Fruit fly (Drosophila melanogaster): ENCODE results near the gene ppk16.

The ppk16 gene

DNA sequence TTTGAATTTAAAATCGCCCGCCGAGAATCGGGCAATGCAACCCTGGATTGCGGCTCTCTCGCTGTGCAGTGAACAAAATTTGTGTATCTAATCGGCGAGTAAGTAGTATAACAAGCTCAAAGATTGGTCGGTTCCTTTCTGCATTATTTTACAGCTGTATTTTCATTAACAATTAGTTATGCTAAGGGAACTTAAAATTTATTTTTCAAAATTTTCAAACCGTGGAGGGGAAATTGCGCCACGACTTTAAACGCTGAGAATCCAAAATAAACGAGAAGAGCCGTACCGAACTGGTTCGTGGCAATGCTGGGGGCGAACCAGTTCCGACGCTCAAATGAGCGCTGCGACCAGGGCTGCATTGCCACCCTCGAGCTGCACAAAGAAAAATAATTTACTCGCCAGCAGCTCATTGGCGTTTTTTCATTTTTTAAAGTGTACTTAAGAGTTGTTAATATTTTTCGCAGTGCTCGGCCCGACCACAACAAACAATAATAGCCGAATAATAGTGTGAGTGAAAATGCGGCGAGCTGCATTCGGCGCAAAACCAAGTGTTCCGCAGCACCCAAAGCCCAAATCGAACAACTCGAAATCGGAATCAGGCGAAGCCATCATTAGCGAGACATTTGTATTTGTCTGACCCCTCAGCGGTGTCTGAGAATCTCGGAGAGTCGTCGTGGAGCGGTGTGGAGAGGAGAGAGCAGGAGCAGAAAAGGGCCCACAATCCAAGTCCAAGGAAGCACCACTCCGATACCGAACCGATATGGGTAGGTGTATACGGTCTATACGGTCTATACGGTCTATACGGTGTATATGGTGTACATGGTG is 16.6 kb downstream of the ppk16 start, which contains the start of gene zf30C (continued):
- TF ChIP-seq tup (GFP tag; optimal IDR thresholded peaks at IDR 0.05) = peak; percentile 79
- TF ChIP-seq E2f2 (GFP tag; IDR thresholded peaks at IDR 0.05) = peak; percentile 99
- TF ChIP-seq Usf (GFP tag; optimal IDR thresholded peaks at IDR 0.05) = peak; percentile 61
- TF ChIP-seq CG4360 (GFP tag; IDR thresholded peaks at IDR 0.05) = peak; percentile 73
- TF ChIP-seq Spps (tag; optimal IDR thresholded peaks at IDR 0.05) = peak; percentile 5
- peak; percentile 66 for TF ChIP-seq trh (GFP tag; optimal IDR thresholded peaks at IDR 0.05)
- TF ChIP-seq CG3995 (GFP tag; optimal IDR thresholded peaks at IDR 0.05) = peak; percentile 25
- TF ChIP-seq BtbVII (GFP tag; optimal IDR thresholded peaks at IDR 0.05) = peak; percentile 57
- TF ChIP-seq sc (optimal IDR thresholded peaks at IDR 0.05) = no peak
- TF ChIP-seq sc (GFP tag; optimal IDR thresholded peaks at IDR 0.05) = peak; percentile 6
- peak; percentile 65 for TF ChIP-seq CG15696 (tag; optimal IDR thresholded peaks at IDR 0.05)
- peak; percentile 90 for TF ChIP-seq tx (GFP tag; optimal IDR thresholded peaks at IDR 0.05)
- TF ChIP-seq Gug (GFP tag; IDR thresholded peaks at IDR 0.05) = peak; percentile 96
- peak; percentile 74 for TF ChIP-seq CG11398 (GFP tag; optimal IDR thresholded peaks at IDR 0.05)
- peak; percentile 38 for TF ChIP-seq CG33557 (GFP tag; optimal IDR thresholded peaks at IDR 0.05)
- peak; percentile 92 for TF ChIP-seq bab2 (GFP tag; optimal IDR thresholded peaks at IDR 0.05)
- TF ChIP-seq Oaz (GFP tag; IDR thresholded peaks at IDR 0.05) = peak; percentile 63
- peak; percentile 69 for TF ChIP-seq ftz-f1 (GFP tag; optimal IDR thresholded peaks at IDR 0.05)
- peak; percentile 89 for TF ChIP-seq ems (GFP tag; optimal IDR thresholded peaks at IDR 0.05)
- TF ChIP-seq Deaf1 (tag; optimal IDR thresholded peaks at IDR 0.05) = no peak
- TF ChIP-seq Chrac-16 (GFP tag; optimal IDR thresholded peaks at IDR 0.05) = peak; percentile 90
- peak; percentile 68; the same call in 2 of the 3 replicates for TF ChIP-seq so (GFP tag; IDR thresholded peaks at IDR 0.05)
- TF ChIP-seq CG31388 (GFP tag; optimal IDR thresholded peaks at IDR 0.05) = peak; percentile 73
- peak; percentile 68 for TF ChIP-seq ap (GFP tag; IDR thresholded peaks at IDR 0.05)
- TF ChIP-seq lilli (GFP tag; optimal IDR thresholded peaks at IDR 0.05) = peak; percentile 97
- TF ChIP-seq maf-S (GFP tag; optimal IDR thresholded peaks at IDR 0.05) = peak; percentile 88
- TF ChIP-seq CG10959 (GFP tag; IDR thresholded peaks at IDR 0.05) = peak; percentile 54; the same call in 1 of the 2 replicates
- peak; percentile 79 for TF ChIP-seq B-H2 (GFP tag; optimal IDR thresholded peaks at IDR 0.05)
- TF ChIP-seq ara (GFP tag; IDR thresholded peaks at IDR 0.05) = peak; percentile 83
- TF ChIP-seq CG11696 (GFP tag; IDR thresholded peaks at IDR 0.05) = peak; percentile 61; the same call in 1 of the 2 replicates
- peak; percentile 71 for TF ChIP-seq Bdp1 (GFP tag; optimal IDR thresholded peaks at IDR 0.05)
- peak; percentile 84 for TF ChIP-seq CG17328 (GFP tag; IDR thresholded peaks at IDR 0.05)
- TF ChIP-seq CG13624 (GFP tag; optimal IDR thresholded peaks at IDR 0.05) = peak; percentile 90
- TF ChIP-seq sim (GFP tag; IDR thresholded peaks at IDR 0.05) = no peak
- peak; percentile 91 for TF ChIP-seq Atf-2 (GFP tag; optimal IDR thresholded peaks at IDR 0.05)
- TF ChIP-seq CG11560 (tag; IDR thresholded peaks at IDR 0.05) = peak; percentile 54; the same call in 1 of the 3 replicates
- TF ChIP-seq wor (GFP tag; IDR thresholded peaks at IDR 0.05) = peak; percentile 54; the same call in 1 of the 2 replicates
- TF ChIP-seq CG7963 (GFP tag; IDR thresholded peaks at IDR 0.05; ENCODE audit: partially characterized antibody) = no peak
- peak in 1 of 2 experiments; percentile 56 for TF ChIP-seq insv (GFP tag; optimal IDR thresholded peaks at IDR 0.05)
- no peak for TF ChIP-seq tap (tag; optimal IDR thresholded peaks at IDR 0.05)
- peak; percentile 64 for TF ChIP-seq YL-1 (GFP tag; optimal IDR thresholded peaks at IDR 0.05)
- peak; percentile 37 for TF ChIP-seq exex (tag; optimal IDR thresholded peaks at IDR 0.05)
- peak; percentile 76 for TF ChIP-seq NC2α (GFP tag; optimal IDR thresholded peaks at IDR 0.05)
- peak; percentile 63; the same call in 1 of the 3 replicates for TF ChIP-seq CG7357 (GFP tag; IDR thresholded peaks at IDR 0.05)
- TF ChIP-seq gro (GFP tag; optimal IDR thresholded peaks at IDR 0.05) = peak; percentile 75
- peak; percentile 38 for TF ChIP-seq CG8359 (GFP tag; optimal IDR thresholded peaks at IDR 0.05; ENCODE audit: borderline replicate concordance)
- peak; percentile 80 for TF ChIP-seq caup (GFP tag; optimal IDR thresholded peaks at IDR 0.05; ENCODE audit: severe bottlenecking)
- TF ChIP-seq gem (tag; optimal IDR thresholded peaks at IDR 0.05) = peak; percentile 85
- peak; percentile 82 for TF ChIP-seq Mes4 (GFP tag; optimal IDR thresholded peaks at IDR 0.05)
- TF ChIP-seq onecut (GFP tag; IDR thresholded peaks at IDR 0.05) = peak; percentile 77
